Worm (Caenorhabditis elegans) whole organism, early embryonic: ENCODE data around the gene sri-71.

Experiments used
- ceh-36 ChIP-seq: sonication (generic microtip); optimal IDR thresholded peaks from 2 replicates; lab custom pipeline; 2016; ENCODE audit warnings: missing genetic modification characterization, inconsistent platforms, missing compliant biosample characterization
- flt-1 ChIP-seq: fragments of 200-800 bp; sonication (Bioruptor generic); IDR thresholded peaks from 2 replicates; pipeline ENCODE4 v1.3.6; 2022; ENCODE audit warnings: missing genetic modification characterization, missing compliant biosample characterization
- sea-1 ChIP-seq: fragments of 200-800 bp; sonication (Bioruptor generic); conservative IDR thresholded peaks from 2 replicates; pipeline ENCODE4 v1.3.6; 2022; ENCODE audit warnings: missing genetic modification characterization, missing compliant biosample characterization
- tbx-11 ChIP-seq: fragments of 200-800 bp; sonication (Bioruptor generic); IDR thresholded peaks from 2 replicates; pipeline ENCODE4 v1.3.6; 2022; ENCODE audit warnings: missing genetic modification characterization, missing compliant biosample characterization
- tra-4 ChIP-seq: sonication (generic microtip); optimal IDR thresholded peaks from 2 replicates; lab custom pipeline; 2017; ENCODE audit warnings: missing genetic modification characterization, missing compliant biosample characterization

DNA sequence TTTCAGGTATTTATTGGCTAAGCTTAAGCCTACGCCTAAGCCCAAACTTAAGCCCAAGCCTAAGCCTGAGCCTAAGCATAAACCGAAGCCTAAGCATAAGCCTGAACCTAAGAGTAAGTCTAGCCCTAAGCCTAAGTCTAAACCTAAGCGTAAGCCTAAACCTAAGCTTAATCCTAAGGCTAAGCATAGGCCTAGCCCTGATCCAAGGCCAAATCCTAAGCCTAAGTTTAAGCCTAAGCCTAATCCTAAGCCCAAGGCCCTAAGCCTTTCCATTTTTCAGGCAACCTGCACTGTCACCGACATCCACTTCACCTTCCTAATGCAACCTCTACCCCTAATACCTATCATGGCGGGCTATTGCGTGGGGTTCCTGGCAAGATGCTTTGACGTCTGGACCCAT, 16.5 kb upstream of the sri-71 start:
- TF ChIP-seq flt-1 (GFP tag; lab: Robert Waterston, UW) = no peak
- TF ChIP-seq tra-4 = no peak
- no peak for TF ChIP-seq tbx-11 (GFP tag; lab: Robert Waterston, UW)
- TF ChIP-seq sea-1 (GFP tag; lab: Robert Waterston, UW) = no peak
- TF ChIP-seq ceh-36 (tag; lab: Kevin White, UChicago) = peak; percentile 52
